Worm (Caenorhabditis elegans) whole organism, mixed stage, embryonic: ENCODE measurements around the gene M04B2.4.

Experiments
- blmp-1 ChIP-seq: fragments of 150-350 bp; optimal IDR thresholded peaks from 2 replicates; lab custom pipeline; 2014; ENCODE audit warnings: missing biosample characterization, missing genetic modification characterization
- ces-1 ChIP-seq: fragments of 150-350 bp; optimal IDR thresholded peaks from 2 replicates; lab custom pipeline; 2014; ENCODE audit warnings: missing biosample characterization, missing genetic modification reagents, missing genetic modification characterization
- elt-3 ChIP-seq: fragments of 150-350 bp; optimal IDR thresholded peaks from 2 replicates; lab custom pipeline; 2014; ENCODE audit warnings: missing biosample characterization, missing genetic modification characterization
- lin-13 ChIP-seq: fragments of 150-350 bp; optimal IDR thresholded peaks from 2 replicates; lab custom pipeline; 2014; ENCODE audit warnings: missing biosample characterization, missing genetic modification characterization
- mep-1 ChIP-seq: fragments of 150-350 bp; optimal IDR thresholded peaks from 2 replicates; lab custom pipeline; 2017; ENCODE audit warnings: missing biosample characterization, missing genetic modification reagents, missing genetic modification characterization, inconsistent platforms
- nhr-12 ChIP-seq: fragments of 150-350 bp; optimal IDR thresholded peaks from 2 replicates; lab custom pipeline; 2014; ENCODE audit warnings: missing biosample characterization, missing genetic modification characterization
- nhr-237 ChIP-seq: fragments of 150-350 bp; optimal IDR thresholded peaks from 2 replicates; lab custom pipeline; 2014; ENCODE audit warnings: missing biosample characterization, missing genetic modification characterization
- pha-4 ChIP-seq: fragments of 150-350 bp; optimal IDR thresholded peaks from 2 replicates; lab custom pipeline; 2018; ENCODE audit warnings: missing biosample characterization, missing genetic modification reagents, missing genetic modification characterization
- sem-2 ChIP-seq: fragments of 200-800 bp; sonication (Bioruptor generic); optimal IDR thresholded peaks from 2 replicates; lab custom pipeline; 2018; ENCODE audit warnings: mild to moderate bottlenecking, missing genetic modification characterization, missing compliant biosample characterization
- sptf-1 ChIP-seq: sonication (generic microtip); optimal IDR thresholded peaks from 2 replicates; lab custom pipeline; 2017; ENCODE audit warnings: mild to moderate bottlenecking, missing genetic modification characterization, moderate library complexity, missing compliant biosample characterization
- ztf-11 ChIP-seq: fragments of 150-350 bp; optimal IDR thresholded peaks from 2 replicates; lab custom pipeline; 2014; ENCODE audit warnings: missing biosample characterization, missing genetic modification characterization

ce11 chrIV:11489077-11489476 lies 31.8 kb downstream of the M04B2.4 start:
- TF ChIP-seq mep-1 (tag; lab: Kevin White, UChicago) (no peak), ztf-11 (no peak), sptf-1 (tag; lab: Kevin White, UChicago) (no peak), sem-2 (GFP tag; lab: Kevin White, UChicago) (no peak), lin-13 (no peak), elt-3 (tag; lab: Kevin White, UChicago) (no peak), nhr-237 (no peak), nhr-12 (no peak), pha-4 (tag; lab: Kevin White, UChicago) (no peak), blmp-1 (no peak), ces-1 (GFP tag; lab: Kevin White, UChicago) (no peak)
